Worm (Caenorhabditis elegans): ENCODE measurements around the gene srbc-34.

Gene srbc-34

ce11 chrV:20162290-20163104 is 43.6 kb upstream of the srbc-34 start (continued):
- TF ChIP-seq nhr-6 (tag; optimal IDR thresholded peaks at IDR 0.05), result no peak
- TF ChIP-seq egl-27 (tag; optimal IDR thresholded peaks at IDR 0.05), result no peak
- peak; percentile 73 for TF ChIP-seq mep-1 (tag; optimal IDR thresholded peaks at IDR 0.05)
- peak; percentile 18; the same call in 1 of the 2 replicates for TF ChIP-seq ctbp-1 (GFP tag; IDR thresholded peaks at IDR 0.05)
- TF ChIP-seq dmd-9 (GFP tag; IDR thresholded peaks at IDR 0.05), result no peak
- no peak for TF ChIP-seq ama-1 (optimal IDR thresholded peaks at IDR 0.05)
- no peak for TF ChIP-seq rbr-2 (tag; optimal IDR thresholded peaks at IDR 0.05)
- peak in 1 of 2 experiments; percentile 49; a peak in 1 of 4 replicates for TF ChIP-seq madf-5 (GFP tag; IDR thresholded peaks at IDR 0.05)
- TF ChIP-seq hif-1 (tag; optimal IDR thresholded peaks at IDR 0.05), result no peak
- TF ChIP-seq dmd-6 (GFP tag; IDR thresholded peaks at IDR 0.05), result no peak; the same call in 1 of the 2 replicates
- no peak for TF ChIP-seq D1046.2 (GFP tag; IDR thresholded peaks at IDR 0.05)
- TF ChIP-seq zfp-3 (GFP tag; conservative IDR thresholded peaks at IDR 0.05), result peak; percentile 90
- no peak for TF ChIP-seq zag-1 (tag; optimal IDR thresholded peaks at IDR 0.05)
- no peak for TF ChIP-seq nhr-48 (tag; optimal IDR thresholded peaks at IDR 0.05)
- TF ChIP-seq nhr-237 (tag; optimal IDR thresholded peaks at IDR 0.05), result no peak
- TF ChIP-seq mes-2 (tag; optimal IDR thresholded peaks at IDR 0.05; ENCODE audit: poor library complexity, severe bottlenecking), result peak; percentile 56
- no peak for TF ChIP-seq jun-1 (tag; optimal IDR thresholded peaks at IDR 0.05)
- no peak for TF ChIP-seq ztf-11 (tag; optimal IDR thresholded peaks at IDR 0.05)
- no peak for TF ChIP-seq cey-2 (tag; optimal IDR thresholded peaks at IDR 0.05; ENCODE audit: borderline replicate concordance, insufficient read depth)
- no peak for TF ChIP-seq Y5F2A.4 (GFP tag; optimal IDR thresholded peaks at IDR 0.05)
- TF ChIP-seq lin-15B (tag; optimal IDR thresholded peaks at IDR 0.05), result no peak
- TF ChIP-seq daf-19 (GFP tag; conservative IDR thresholded peaks at IDR 0.05), result no peak
- TF ChIP-seq mxl-2 (GFP tag; conservative IDR thresholded peaks at IDR 0.05), result no peak
- TF ChIP-seq mdl-1 (tag; optimal IDR thresholded peaks at IDR 0.05), result no peak
- peak; percentile 23 for TF ChIP-seq nhr-102 (tag; optimal IDR thresholded peaks at IDR 0.05)
- TF ChIP-seq T26A8.4 (GFP tag; IDR thresholded peaks at IDR 0.05), result peak; percentile 88
- TF ChIP-seq zfp-2 (tag; optimal IDR thresholded peaks at IDR 0.05), result no peak
- no peak for TF ChIP-seq nhr-42 (GFP tag; IDR thresholded peaks at IDR 0.05)
- TF ChIP-seq lir-3 (tag; optimal IDR thresholded peaks at IDR 0.05), result no peak
- no peak for TF ChIP-seq lim-7 (GFP tag; IDR thresholded peaks at IDR 0.05)
- TF ChIP-seq snpc-1.2 (GFP tag; IDR thresholded peaks at IDR 0.05), result no peak
- peak; percentile 30; the same call in 1 of the 2 replicates for TF ChIP-seq arid-1 (GFP tag; conservative IDR thresholded peaks at IDR 0.05)
- peak; percentile 28 for TF ChIP-seq aha-1 (tag)
- TF ChIP-seq ZK337.2 (GFP tag; IDR thresholded peaks at IDR 0.05), result no peak
- no peak for TF ChIP-seq spr-3 (GFP tag; optimal IDR thresholded peaks at IDR 0.05)
- TF ChIP-seq lin-39 (tag; optimal IDR thresholded peaks at IDR 0.05), result no peak
- TF ChIP-seq lin-13 (GFP tag; optimal IDR thresholded peaks at IDR 0.05), result peak; percentile 12
- TF ChIP-seq attf-4 (tag; optimal IDR thresholded peaks at IDR 0.05), result no peak
- 0 out of 2 replicates have a peak, but pooled peaks have one; percentile 57 for TF ChIP-seq Y75B8A.6 (GFP tag; IDR thresholded peaks at IDR 0.05)
- no peak for TF ChIP-seq F26F4.8 (GFP tag; conservative IDR thresholded peaks at IDR 0.05)
- no peak for TF ChIP-seq unc-62 (GFP tag; optimal IDR thresholded peaks at IDR 0.05 in 1 of 2)
- TF ChIP-seq unc-62 (tag; optimal IDR thresholded peaks at IDR 0.05), result no peak
- peak; percentile 6 for TF ChIP-seq hlh-11 (tag; optimal IDR thresholded peaks at IDR 0.05)
- no peak for TF ChIP-seq madf-9 (GFP tag; conservative IDR thresholded peaks at IDR 0.05)
- TF ChIP-seq tra-1 (GFP tag; IDR thresholded peaks at IDR 0.05), result no peak
- TF ChIP-seq ceh-28 (tag; optimal IDR thresholded peaks at IDR 0.05), result no peak
- TF ChIP-seq daf-16 (GFP tag; optimal IDR thresholded peaks at IDR 0.05), result peak in 1 of 2 experiments; percentile 16
- TF ChIP-seq daf-16 (tag; optimal IDR thresholded peaks at IDR 0.05), result peak; percentile 74
- TF ChIP-seq nhr-77 (tag; optimal IDR thresholded peaks at IDR 0.05), result no peak
- TF ChIP-seq ceh-20 (GFP tag; IDR thresholded peaks at IDR 0.05), result no peak; the same call in 1 of the 2 replicates
